Fruit fly (Drosophila melanogaster) whole organism, embryonic: ENCODE measurements around the gene CG2006.

Experiments used
- CG10565 ChIP-seq: fragments of 200-800 bp; sonication (Bioruptor generic); optimal IDR thresholded peaks from 3 replicates; lab custom pipeline; 2016; ENCODE audit warnings: missing biosample characterization, mild to moderate bottlenecking, missing genetic modification characterization
- CG10654 ChIP-seq: fragments of 200-800 bp; sonication (Bioruptor generic); optimal IDR thresholded peaks from 2 replicates; lab custom pipeline; 2016; ENCODE audit warnings: missing biosample characterization, missing genetic modification characterization
- CG11398 ChIP-seq: fragments of 200-800 bp; sonication (Bioruptor generic); optimal IDR thresholded peaks from 2 replicates; lab custom pipeline; 2016; ENCODE audit warnings: missing biosample characterization, missing genetic modification characterization
- CG11456 ChIP-seq: fragments of 200-800 bp; sonication (Bioruptor generic); IDR thresholded peaks from 3 replicates; pipeline ENCODE4 v1.3.6; 2022; ENCODE audit warnings: missing biosample characterization, missing genetic modification characterization
- CG13424 ChIP-seq: fragments of 200-800 bp; sonication (Bioruptor generic); optimal IDR thresholded peaks from 2 replicates; lab custom pipeline; 2019; ENCODE audit warnings: missing biosample characterization, mild to moderate bottlenecking, missing genetic modification characterization, moderate library complexity
- CG1603 ChIP-seq: fragments of 200-800 bp; sonication (Bioruptor generic); optimal IDR thresholded peaks from 2 replicates; lab custom pipeline; 2019; ENCODE audit warnings: missing biosample characterization, mild to moderate bottlenecking, missing genetic modification characterization, moderate library complexity
- CG17612 ChIP-seq: fragments of 200-800 bp; sonication (Bioruptor generic); IDR thresholded peaks from 2 replicates; pipeline ENCODE4 v1.3.6; 2022; ENCODE audit warnings: missing biosample characterization, missing genetic modification characterization
- CG18476 ChIP-seq: fragments of 200-800 bp; sonication (Bioruptor generic); optimal IDR thresholded peaks from 2 replicates; lab custom pipeline; 2016; ENCODE audit warnings: missing biosample characterization, mild to moderate bottlenecking, missing genetic modification characterization
- CG2889 ChIP-seq: fragments of 200-800 bp; sonication (Bioruptor generic); IDR thresholded peaks from 3 replicates; pipeline ENCODE4 v1.3.6; 2022; ENCODE audit warnings: missing biosample characterization, missing genetic modification characterization
- CG32772 ChIP-seq: fragments of 200-800 bp; sonication (Bioruptor generic); IDR thresholded peaks from 2 replicates; pipeline ENCODE4 v1.3.6; 2022; ENCODE audit warnings: missing biosample characterization, missing genetic modification characterization
- CG4707 ChIP-seq: fragments of 200-800 bp; sonication (Bioruptor generic); optimal IDR thresholded peaks from 2 replicates; lab custom pipeline; 2018; ENCODE audit warnings: missing biosample characterization, mild to moderate bottlenecking, missing genetic modification characterization, moderate library complexity
- CG4854 ChIP-seq: fragments of 200-800 bp; sonication (Bioruptor generic); optimal IDR thresholded peaks from 2 replicates; lab custom pipeline; 2016; ENCODE audit warnings: missing biosample characterization, missing genetic modification characterization, inconsistent platforms
- CG6272 ChIP-seq: fragments of 200-800 bp; sonication (Bioruptor generic); IDR thresholded peaks from 2 replicates; pipeline ENCODE4 v1.3.6; 2022; ENCODE audit warnings: missing biosample characterization, missing genetic modification characterization
- CG6689 ChIP-seq: fragments of 200-800 bp; sonication (Bioruptor generic); IDR thresholded peaks from 2 replicates; pipeline ENCODE4 v1.3.6; 2022; ENCODE audit warnings: missing biosample characterization, missing genetic modification characterization
- CG7271 ChIP-seq: fragments of 200-800 bp; sonication (Bioruptor generic); optimal IDR thresholded peaks from 2 replicates; lab custom pipeline; 2018; ENCODE audit warnings: missing biosample characterization, mild to moderate bottlenecking, missing genetic modification characterization, moderate library complexity
- CG9215 ChIP-seq: fragments of 200-800 bp; sonication (Bioruptor generic); IDR thresholded peaks from 2 replicates; pipeline ENCODE4 v1.3.6; 2022; ENCODE audit warnings: missing biosample characterization, missing genetic modification characterization
- D ChIP-seq, 2 experiments: fragments of 200-800 bp in 1 of 2; fragments of >200 bp in 1 of 2; sonication (Bioruptor generic) in 1 of 2; optimal IDR thresholded peaks; 2 replicates in 1 of 2; 3 replicates in 1 of 2; lab custom pipeline; 2017; ENCODE audit warnings: mild to moderate bottlenecking in 1 of 2, missing biosample characterization in 1 of 2, missing genetic modification characterization in 1 of 2, missing genetic modification reagents in 1 of 2
- Dref ChIP-seq: fragments of 200-800 bp; sonication (Bioruptor generic); IDR thresholded peaks from 2 replicates; pipeline ENCODE4 v1.3.6; 2022; ENCODE audit warnings: missing biosample characterization, missing genetic modification characterization
- HLH4C ChIP-seq: fragments of 200-800 bp; sonication (Bioruptor generic); IDR thresholded peaks from 3 replicates; pipeline ENCODE4 v1.3.6; 2022; ENCODE audit warnings: missing biosample characterization, missing genetic modification characterization; ENCODE audit not compliant: partially characterized antibody
- HLHmδ ChIP-seq: fragments of 200-800 bp; sonication (Bioruptor generic); optimal IDR thresholded peaks from 2 replicates; lab custom pipeline; 2018; ENCODE audit warnings: missing biosample characterization, mild to moderate bottlenecking, missing genetic modification characterization, moderate library complexity
- Hey ChIP-seq: fragments of 200-800 bp; sonication (Bioruptor generic); optimal IDR thresholded peaks from 3 replicates; lab custom pipeline; 2018; ENCODE audit warnings: missing biosample characterization, mild to moderate bottlenecking, missing genetic modification characterization
- Kr ChIP-seq: fragments of 200-800 bp; sonication (Bioruptor generic); optimal IDR thresholded peaks from 2 replicates; lab custom pipeline; 2017; ENCODE audit warnings: missing biosample characterization, mild to moderate bottlenecking, missing genetic modification characterization
- Med ChIP-seq: fragments of 200-800 bp; sonication (Bioruptor generic); peaks from one replicate; lab custom pipeline; 2016; ENCODE audit warnings: missing biosample characterization, missing genetic modification characterization, mild to moderate bottlenecking, inconsistent platforms, moderate library complexity
- Nf-YA ChIP-seq: fragments of 200-800 bp; sonication (Bioruptor generic); IDR thresholded peaks from 2 replicates; pipeline ENCODE4 v1.3.6; 2022; ENCODE audit warnings: missing biosample characterization, missing genetic modification characterization
- NfI ChIP-seq: fragments of 200-800 bp; sonication (Bioruptor generic); optimal IDR thresholded peaks from 3 replicates; lab custom pipeline; 2018; ENCODE audit warnings: missing biosample characterization, mild to moderate bottlenecking, missing genetic modification characterization, moderate library complexity
- Ptx1 ChIP-seq: fragments of 200-800 bp; sonication (Bioruptor generic); IDR thresholded peaks from 2 replicates; pipeline ENCODE4 v1.3.6; 2022; ENCODE audit warnings: missing biosample characterization, missing genetic modification characterization
- Scr ChIP-seq: fragments of 200-800 bp; sonication (Bioruptor generic); IDR thresholded peaks from 2 replicates; pipeline ENCODE4 v1.3.6; 2022; ENCODE audit warnings: missing biosample characterization, missing genetic modification characterization; ENCODE audit not compliant: partially characterized antibody
- Six4 ChIP-seq: fragments of 200-800 bp; sonication (Bioruptor generic); optimal IDR thresholded peaks from 2 replicates; lab custom pipeline; 2016; ENCODE audit warnings: missing biosample characterization, missing genetic modification characterization
- Taf1 ChIP-seq: fragments of 200-800 bp; sonication (Bioruptor generic); IDR thresholded peaks from 2 replicates; pipeline ENCODE4 v1.3.6; 2022; ENCODE audit warnings: missing biosample characterization, missing genetic modification characterization
- bab2 ChIP-seq: fragments of 200-800 bp; sonication (Bioruptor generic); optimal IDR thresholded peaks from 2 replicates; lab custom pipeline; 2016; ENCODE audit warnings: missing biosample characterization, missing genetic modification characterization
- esg ChIP-seq: fragments of 200-800 bp; sonication (Bioruptor generic); conservative IDR thresholded peaks from 2 replicates; pipeline ENCODE4 v1.3.6; 2022; ENCODE audit warnings: missing biosample characterization, missing genetic modification characterization
- exex ChIP-seq: fragments of 200-800 bp; sonication (Bioruptor generic); optimal IDR thresholded peaks from 4 replicates; lab custom pipeline; 2018; ENCODE audit warnings: missing biosample characterization, mild to moderate bottlenecking, missing genetic modification characterization, moderate library complexity
- hbn ChIP-seq: fragments of 200-800 bp; sonication (Bioruptor generic); IDR thresholded peaks from 2 replicates; pipeline ENCODE4 v1.3.6; 2022; ENCODE audit warnings: missing biosample characterization, missing genetic modification characterization; ENCODE audit not compliant: partially characterized antibody
- insv ChIP-seq, 2 experiments: fragments of 200-800 bp; sonication (Bioruptor generic); optimal IDR thresholded peaks; 3 replicates each; lab custom pipeline; 2016 to 2018; ENCODE audit warnings: missing biosample characterization in 2 of 2, missing genetic modification characterization in 2 of 2
- jing ChIP-seq: fragments of 200-800 bp; sonication (Bioruptor generic); optimal IDR thresholded peaks from 2 replicates; lab custom pipeline; 2018; ENCODE audit warnings: missing biosample characterization, mild to moderate bottlenecking, missing genetic modification characterization
- nerfin-2 ChIP-seq: fragments of 200-800 bp; sonication (Bioruptor generic); IDR thresholded peaks from 2 replicates; pipeline ENCODE4 v1.3.6; 2022; ENCODE audit warnings: missing biosample characterization, missing genetic modification characterization; ENCODE audit not compliant: partially characterized antibody
- p53 ChIP-seq: fragments of 200-800 bp; sonication (Bioruptor generic); optimal IDR thresholded peaks from 2 replicates; lab custom pipeline; 2016; ENCODE audit warnings: missing biosample characterization, missing genetic modification characterization
- pho ChIP-seq: fragments of 200-800 bp; sonication (Bioruptor generic); optimal IDR thresholded peaks from 2 replicates; lab custom pipeline; 2016; ENCODE audit warnings: missing biosample characterization, missing genetic modification characterization
- prd ChIP-seq, 3 experiments: fragments of >200 bp in 2 of 3; fragments of 200-800 bp in 1 of 3; sonication (Bioruptor generic) in 1 of 3; optimal IDR thresholded peaks in 2 of 3; IDR thresholded peaks in 1 of 3; 2 replicates in 2 of 3; 3 replicates in 1 of 3; pipeline versions ENCODE4 v1.3.6 to Lab custom; 2017 to 2022; ENCODE audit warnings: missing biosample characterization in 1 of 3, missing genetic modification characterization in 1 of 3
- schlank ChIP-seq: fragments of 200-800 bp; sonication (Bioruptor generic); optimal IDR thresholded peaks from 2 replicates; lab custom pipeline; 2018; ENCODE audit warnings: missing biosample characterization, mild to moderate bottlenecking, missing genetic modification characterization
- sens ChIP-seq: fragments of 200-800 bp; sonication (Bioruptor generic); peaks from one replicate; lab custom pipeline; 2016; ENCODE audit warnings: missing biosample characterization, missing genetic modification characterization
- sens-2 ChIP-seq: fragments of 200-800 bp; sonication (Bioruptor generic); IDR thresholded peaks from 2 replicates; pipeline ENCODE4 v1.3.6; 2022; ENCODE audit warnings: missing biosample characterization, missing genetic modification characterization
- slbo ChIP-seq: fragments of 200-800 bp; sonication (Bioruptor generic); IDR thresholded peaks from 2 replicates; pipeline ENCODE4 v1.3.6; 2022; ENCODE audit warnings: missing biosample characterization, missing genetic modification characterization
- slp2 ChIP-seq: fragments of 200-800 bp; sonication (Bioruptor generic); optimal IDR thresholded peaks from 2 replicates; lab custom pipeline; 2016; ENCODE audit warnings: missing biosample characterization, missing genetic modification characterization
- sob ChIP-seq: fragments of 200-800 bp; sonication (Bioruptor generic); IDR thresholded peaks from 2 replicates; pipeline ENCODE4 v1.3.6; 2022; ENCODE audit warnings: missing biosample characterization, missing genetic modification characterization
- tup ChIP-seq: fragments of 200-800 bp; sonication (Bioruptor generic); optimal IDR thresholded peaks from 2 replicates; lab custom pipeline; 2016; ENCODE audit warnings: missing biosample characterization, mild to moderate bottlenecking, missing genetic modification characterization, moderate library complexity
- unpg ChIP-seq: fragments of 200-800 bp; sonication (Bioruptor generic); optimal IDR thresholded peaks from 3 replicates; lab custom pipeline; 2018; ENCODE audit warnings: missing biosample characterization, mild to moderate bottlenecking, missing genetic modification characterization, moderate library complexity
- vfl ChIP-seq: fragments of 200-800 bp; sonication (Bioruptor generic); optimal IDR thresholded peaks from 2 replicates; lab custom pipeline; 2016; ENCODE audit warnings: missing biosample characterization, missing genetic modification characterization
- yki ChIP-seq: fragments of >200 bp; optimal IDR thresholded peaks from 3 replicates; lab custom pipeline; 2018
- zen2 ChIP-seq: fragments of 200-800 bp; sonication (Bioruptor generic); IDR thresholded peaks from 3 replicates; pipeline ENCODE4 v1.3.6; 2022; ENCODE audit warnings: missing biosample characterization, missing genetic modification characterization; ENCODE audit not compliant: partially characterized antibody

The CG2006 gene

dm6 chr3R:29461069-29461468 lies 28.2 kb upstream of the CG2006 start (continued):
- no peak for TF ChIP-seq CG2889
- TF ChIP-seq yki, result no peak
- TF ChIP-seq Hey (tag; lab: Kevin White, UChicago), result no peak
- no peak for TF ChIP-seq CG9215 (GFP tag; lab: Robert Waterston, UW)
- no peak for TF ChIP-seq slp2
- TF ChIP-seq Med (GFP tag; lab: Kevin White, UChicago), result peak; percentile 18
- TF ChIP-seq slbo (GFP tag; lab: Robert Waterston, UW), result peak; percentile 29; the same call in 1 of the 2 replicates
- TF ChIP-seq CG18476 (GFP tag; lab: Kevin White, UChicago), result no peak
- TF ChIP-seq Nf-YA (GFP tag; lab: Robert Waterston, UW), result no peak
- TF ChIP-seq CG32772 (GFP tag; lab: Robert Waterston, UW), result 0 out of 2 replicates have a peak, but pooled peaks have one; percentile 14
- TF ChIP-seq sens-2 (GFP tag; lab: Robert Waterston, UW), result no peak
- TF ChIP-seq CG6272, result 0 out of 2 replicates have a peak, but pooled peaks have one; percentile 19
- TF ChIP-seq jing, result no peak
- TF ChIP-seq exex (tag; lab: Kevin White, UChicago), result no peak
- no peak for TF ChIP-seq unpg (GFP tag; lab: Kevin White, UChicago)
- TF ChIP-seq sob (GFP tag; lab: Robert Waterston, UW), result peak; percentile 27; the same call in 1 of the 2 replicates
- TF ChIP-seq hbn (GFP tag; lab: Robert Waterston, UW), result no peak
- no peak for TF ChIP-seq Dref (GFP tag; lab: Robert Waterston, UW)
- no peak for TF ChIP-seq tup (GFP tag; lab: Kevin White, UChicago)
- no peak for TF ChIP-seq HLHmδ (GFP tag; lab: Kevin White, UChicago)
- TF ChIP-seq bab2 (GFP tag; lab: Kevin White, UChicago), result no peak
- TF ChIP-seq Kr (GFP tag; lab: Kevin White, UChicago), result no peak
- 0 out of 3 replicates have a peak, but pooled peaks have one; percentile 8 for TF ChIP-seq CG11456 (GFP tag; lab: Robert Waterston, UW)
- no peak for TF ChIP-seq esg (GFP tag; lab: Robert Waterston, UW)
- TF ChIP-seq D (optimal IDR thresholded peaks at IDR 0.05; lab: Kevin White, UChicago), result no peak
- no peak for TF ChIP-seq D (GFP tag; optimal IDR thresholded peaks at IDR 0.05; lab: Kevin White, UChicago)
- no peak for TF ChIP-seq p53
- TF ChIP-seq CG10565 (GFP tag; lab: Kevin White, UChicago), result no peak
- TF ChIP-seq CG4707 (GFP tag; lab: Kevin White, UChicago), result no peak
- TF ChIP-seq zen2 (GFP tag; lab: Robert Waterston, UW), result no peak
- TF ChIP-seq Ptx1 (GFP tag; lab: Robert Waterston, UW), result 0 out of 2 replicates have a peak, but pooled peaks have one; percentile 30
- no peak for TF ChIP-seq CG17612 (GFP tag; lab: Robert Waterston, UW)
- TF ChIP-seq NfI, result no peak
- no peak for TF ChIP-seq sens (GFP tag; lab: Kevin White, UChicago)
- TF ChIP-seq pho, result no peak
- no peak for TF ChIP-seq nerfin-2 (GFP tag; lab: Robert Waterston, UW)
- TF ChIP-seq Taf1, result no peak
- TF ChIP-seq CG10654 (GFP tag; lab: Kevin White, UChicago), result no peak
- no peak for TF ChIP-seq CG4854
- TF ChIP-seq CG7271 (tag; lab: Kevin White, UChicago), result no peak
- TF ChIP-seq CG11398, result no peak
- no peak for TF ChIP-seq CG13424 (tag; lab: Kevin White, UChicago)
- no peak for TF ChIP-seq vfl
- TF ChIP-seq HLH4C (GFP tag; lab: Robert Waterston, UW), result 0 out of 3 replicates have a peak, but pooled peaks have one; percentile 20
- TF ChIP-seq prd (optimal IDR thresholded peaks at IDR 0.05; lab: Kevin White, UChicago), result no peak
- 0 out of 3 replicates have a peak, but pooled peaks have one; percentile 22 for TF ChIP-seq prd (GFP tag; IDR thresholded peaks at IDR 0.05; lab: Robert Waterston, UW)
- TF ChIP-seq schlank (tag; lab: Kevin White, UChicago), result no peak
- TF ChIP-seq CG1603 (tag; lab: Kevin White, UChicago), result no peak
- TF ChIP-seq CG6689 (GFP tag; lab: Robert Waterston, UW), result no peak
- TF ChIP-seq Six4, result no peak
- TF ChIP-seq Scr (GFP tag; lab: Robert Waterston, UW), result no peak
- no peak for TF ChIP-seq insv (GFP tag; optimal IDR thresholded peaks at IDR 0.05; lab: Kevin White, UChicago)
